Worm (Caenorhabditis elegans) whole organism, L1 larva: Measurements from ENCODE around the gene Y73B6BL.29.

Experiments
- C04F5.9 ChIP-seq: sonication (generic microtip); optimal IDR thresholded peaks from 2 replicates; lab custom pipeline; 2016; ENCODE audit warnings: missing genetic modification characterization, missing compliant biosample characterization
- C34B4.2 ChIP-seq: sonication (generic microtip); optimal IDR thresholded peaks from 2 replicates; lab custom pipeline; 2017; ENCODE audit warnings: mild to moderate bottlenecking, missing genetic modification characterization, missing compliant biosample characterization
- blmp-1 ChIP-seq: fragments of 150-350 bp; optimal IDR thresholded peaks from 2 replicates; lab custom pipeline; 2014; ENCODE audit warnings: missing biosample characterization, missing genetic modification characterization
- ceh-8 ChIP-seq: fragments of 200-800 bp; sonication (Bioruptor generic); optimal IDR thresholded peaks from 2 replicates; lab custom pipeline; 2018; ENCODE audit warnings: mild to moderate bottlenecking, missing genetic modification characterization, moderate library complexity, missing compliant biosample characterization
- ceh-88 ChIP-seq: fragments of 200-800 bp; sonication (Bioruptor generic); IDR thresholded peaks from 2 replicates; pipeline ENCODE4 v1.3.6; 2022; ENCODE audit warnings: missing genetic modification characterization, missing compliant biosample characterization
- dpl-1 ChIP-seq, 3 experiments: fragments of 150-350 bp in 2 of 3; sonication (generic microtip) in 1 of 3; optimal IDR thresholded peaks; 2 replicates each; lab custom pipeline; 2014 to 2017; ENCODE audit warnings: missing biosample characterization in 3 of 3, missing genetic modification characterization in 3 of 3, missing genetic modification reagents in 3 of 3
- dsc-1 ChIP-seq: sonication (generic microtip); optimal IDR thresholded peaks from 2 replicates; lab custom pipeline; 2016; ENCODE audit warnings: mild to moderate bottlenecking, missing genetic modification characterization, missing compliant biosample characterization
- efl-1 ChIP-seq, 4 experiments: fragments of 150-350 bp; optimal IDR thresholded peaks in 3 of 4; peaks in 1 of 4; 1 replicate in 1 of 4; 2 replicates in 3 of 4; lab custom pipeline; 2014; ENCODE audit warnings: missing biosample characterization in 2 of 4, missing genetic modification characterization in 2 of 4, missing genetic modification reagents in 2 of 4
- egl-13 ChIP-seq: sonication (generic microtip); optimal IDR thresholded peaks from 2 replicates; lab custom pipeline; 2016; ENCODE audit warnings: missing genotype, missing genetic modification reagents, missing genetic modification characterization, missing compliant biosample characterization
- elt-2 ChIP-seq: sonication (generic microtip); optimal IDR thresholded peaks from 2 replicates; lab custom pipeline; 2016; ENCODE audit warnings: missing genetic modification characterization, mild to moderate bottlenecking, inconsistent platforms, missing compliant biosample characterization, missing genetic modification reagents
- fkh-10 ChIP-seq: sonication (generic microtip); optimal IDR thresholded peaks from 2 replicates; lab custom pipeline; 2017; ENCODE audit warnings: missing biosample characterization, missing genetic modification reagents, missing genetic modification characterization
- fkh-4 ChIP-seq: sonication (generic microtip); optimal IDR thresholded peaks from 2 replicates; lab custom pipeline; 2016; ENCODE audit warnings: missing compliant biosample characterization, missing genetic modification characterization, borderline replicate concordance
- fkh-8 ChIP-seq: sonication (generic microtip); optimal IDR thresholded peaks from 2 replicates; lab custom pipeline; 2016; ENCODE audit warnings: mild to moderate bottlenecking, missing genetic modification characterization, missing compliant biosample characterization
- fos-1 ChIP-seq: fragments of 150-350 bp; optimal IDR thresholded peaks from 2 replicates; lab custom pipeline; 2014; ENCODE audit warnings: missing biosample characterization, missing genetic modification characterization
- hlh-4 ChIP-seq: sonication (generic microtip); optimal IDR thresholded peaks from 2 replicates; lab custom pipeline; 2016; ENCODE audit warnings: mild to moderate bottlenecking, missing genetic modification characterization, missing compliant biosample characterization
- irx-1 ChIP-seq: sonication (generic microtip); optimal IDR thresholded peaks from 2 replicates; lab custom pipeline; 2016; ENCODE audit warnings: missing genetic modification characterization, missing compliant biosample characterization
- lin-14 ChIP-seq: fragments of 200-800 bp; sonication (Bioruptor generic); optimal IDR thresholded peaks from 2 replicates; lab custom pipeline; 2018; ENCODE audit warnings: mild to moderate bottlenecking, missing genetic modification characterization, moderate library complexity, missing compliant biosample characterization
- lin-15B ChIP-seq: fragments of 150-350 bp; sonication (generic microtip); optimal IDR thresholded peaks from 3 replicates; lab custom pipeline; 2014; ENCODE audit warnings: missing biosample characterization, missing genetic modification characterization
- lin-35 ChIP-seq, 2 experiments: fragments of 150-350 bp; optimal IDR thresholded peaks; 2 replicates each; lab custom pipeline; 2014; ENCODE audit warnings: missing biosample characterization in 2 of 2, missing genetic modification characterization in 2 of 2, missing genetic modification reagents in 2 of 2
- lin-39 ChIP-seq: fragments of 150-350 bp; optimal IDR thresholded peaks from 2 replicates; lab custom pipeline; 2014; ENCODE audit warnings: missing biosample characterization, missing genetic modification reagents, missing genetic modification characterization
- lsy-2 ChIP-seq, 2 experiments: fragments of 150-350 bp; optimal IDR thresholded peaks; 2 replicates each; lab custom pipeline; 2014; ENCODE audit warnings: missing biosample characterization in 2 of 2, missing genetic modification characterization in 2 of 2
- mab-9 ChIP-seq: fragments of 200-800 bp; sonication (Bioruptor generic); IDR thresholded peaks from 2 replicates; pipeline ENCODE4 v1.3.6; 2022; ENCODE audit warnings: missing genetic modification reagents, missing genetic modification characterization, missing compliant biosample characterization
- mdl-1 ChIP-seq, 2 experiments: fragments of 150-350 bp; optimal IDR thresholded peaks; 2 replicates each; lab custom pipeline; 2014 to 2017; ENCODE audit warnings: missing biosample characterization in 2 of 2, missing genetic modification characterization in 2 of 2, inconsistent platforms in 1 of 2
- mef-2 ChIP-seq: fragments of 150-350 bp; optimal IDR thresholded peaks from 2 replicates; lab custom pipeline; 2014; ENCODE audit warnings: missing biosample characterization, missing genetic modification characterization
- nhr-19 ChIP-seq: fragments of 200-800 bp; sonication (Bioruptor generic); conservative IDR thresholded peaks from 2 replicates; pipeline ENCODE4 v1.3.6; 2022; ENCODE audit warnings: missing genetic modification characterization, missing compliant biosample characterization
- nhr-20 ChIP-seq: sonication (generic microtip); optimal IDR thresholded peaks from 2 replicates; lab custom pipeline; 2016; ENCODE audit warnings: mild to moderate bottlenecking, missing genetic modification characterization, missing compliant biosample characterization
- nhr-237 ChIP-seq: fragments of 150-350 bp; optimal IDR thresholded peaks from 2 replicates; lab custom pipeline; 2014; ENCODE audit warnings: missing biosample characterization, missing genetic modification characterization
- nhr-84 ChIP-seq: sonication (generic microtip); optimal IDR thresholded peaks from 2 replicates; lab custom pipeline; 2017; ENCODE audit warnings: missing biosample characterization, missing genetic modification characterization
- nhr-85 ChIP-seq: sonication (generic microtip); peaks from one replicate; lab custom pipeline; 2016; ENCODE audit warnings: missing genetic modification characterization, inconsistent platforms, missing compliant biosample characterization
- pag-3 ChIP-seq: sonication (generic microtip); optimal IDR thresholded peaks from 2 replicates; lab custom pipeline; 2017; ENCODE audit warnings: missing genetic modification characterization, mild to moderate bottlenecking, missing compliant biosample characterization, antibody characterized with exemption, borderline replicate concordance; ENCODE audit not compliant: insufficient read depth
- pax-3 ChIP-seq: fragments of 200-800 bp; sonication (Bioruptor generic); optimal IDR thresholded peaks from 2 replicates; lab custom pipeline; 2018; ENCODE audit warnings: mild to moderate bottlenecking, missing genetic modification characterization, moderate library complexity, missing compliant biosample characterization
- pqm-1 ChIP-seq: sonication (generic microtip); optimal IDR thresholded peaks from 3 replicates; lab custom pipeline; 2017; ENCODE audit warnings: missing biosample characterization, missing genetic modification characterization
- snpc-4 ChIP-seq: fragments of 150-350 bp; optimal IDR thresholded peaks from 2 replicates; lab custom pipeline; 2014; ENCODE audit warnings: missing biosample characterization, missing genetic modification characterization
- sox-4 ChIP-seq: sonication (generic microtip); optimal IDR thresholded peaks from 2 replicates; lab custom pipeline; 2016; ENCODE audit warnings: missing genetic modification characterization, missing compliant biosample characterization
- sup-37 ChIP-seq: fragments of 200-800 bp; sonication (Bioruptor generic); optimal IDR thresholded peaks from 2 replicates; lab custom pipeline; 2018; ENCODE audit warnings: mild to moderate bottlenecking, missing genetic modification characterization, missing compliant biosample characterization
- unc-130 ChIP-seq: fragments of 150-350 bp; optimal IDR thresholded peaks from 2 replicates; lab custom pipeline; 2017; ENCODE audit warnings: missing biosample characterization, missing genetic modification characterization, inconsistent platforms
- unc-62 ChIP-seq: fragments of 150-350 bp; optimal IDR thresholded peaks from 2 replicates; lab custom pipeline; 2014; ENCODE audit warnings: missing biosample characterization, missing genetic modification reagents, missing genetic modification characterization
- unc-86 ChIP-seq: sonication (generic microtip); optimal IDR thresholded peaks from 2 replicates; lab custom pipeline; 2016; ENCODE audit warnings: missing genetic modification characterization, missing compliant biosample characterization
- unc-98 ChIP-seq: fragments of 200-800 bp; sonication (Bioruptor generic); IDR thresholded peaks from 2 replicates; pipeline ENCODE4 v1.3.6; 2022; ENCODE audit warnings: missing genetic modification characterization, missing compliant biosample characterization
- xbp-1 ChIP-seq: sonication (generic microtip); optimal IDR thresholded peaks from 2 replicates; lab custom pipeline; 2016; ENCODE audit warnings: missing genetic modification characterization, missing compliant biosample characterization
- zag-1 ChIP-seq: fragments of 150-350 bp; optimal IDR thresholded peaks from 2 replicates; lab custom pipeline; 2014; ENCODE audit warnings: missing biosample characterization, missing genetic modification characterization
- ztf-4 ChIP-seq: fragments of 150-350 bp; optimal IDR thresholded peaks from 2 replicates; lab custom pipeline; 2014; ENCODE audit warnings: missing biosample characterization, missing genetic modification characterization

Y73B6BL.29 gene

ce11 chrIV:6326448-6326847, 4.7 kb downstream of the Y73B6BL.29 start, which contains the start of gene lsm-8:
Gene lsm-8 (plus strand): TSS chrIV:6326526.
- TF ChIP-seq fos-1 (tag; lab: Kevin White, UChicago): no peak
- no peak for TF ChIP-seq mdl-1 (tag; optimal IDR thresholded peaks at IDR 0.05; lab: Kevin White, UChicago)
- no peak for TF ChIP-seq dsc-1 (tag; lab: Kevin White, UChicago)
- no peak for TF ChIP-seq lin-39 (tag; lab: Kevin White, UChicago)
- no peak for TF ChIP-seq ceh-8 (GFP tag; lab: Kevin White, UChicago)
- no peak for TF ChIP-seq efl-1 (optimal IDR thresholded peaks at IDR 0.05; lab: Kevin White, UChicago)
- peak in 1 of 2 experiments; percentile 54 for TF ChIP-seq efl-1 (GFP tag; optimal IDR thresholded peaks at IDR 0.05 in 1 of 2; lab: Kevin White, UChicago)
- peak; percentile 51 for TF ChIP-seq nhr-85 (tag; lab: Kevin White, UChicago)
- no peak for TF ChIP-seq zag-1
- no peak for TF ChIP-seq unc-98
- no peak for TF ChIP-seq snpc-4 (tag; lab: Kevin White, UChicago)

ce11 chrIV:6327363-6328015, 5.8 kb downstream of the Y73B6BL.29 start:
- TF ChIP-seq elt-2 (tag; lab: Kevin White, UChicago) (peak; percentile 5), pax-3 (tag; lab: Kevin White, UChicago) (no peak), lin-14 (GFP tag; lab: Kevin White, UChicago) (peak; percentile 44), fos-1 (tag; lab: Kevin White, UChicago) (no peak), lin-35 (GFP tag; optimal IDR thresholded peaks at IDR 0.05; lab: Kevin White, UChicago) (peak; percentile 12 to 32), efl-1 (optimal IDR thresholded peaks at IDR 0.05; lab: Kevin White, UChicago) (peak; percentile 9 to 26), efl-1 (GFP tag; optimal IDR thresholded peaks at IDR 0.05 in 1 of 2; lab: Kevin White, UChicago) (peak; percentile 29 to 92), pqm-1 (tag; lab: Kevin White, UChicago) (no peak), xbp-1 (tag; lab: Kevin White, UChicago) (no peak), lsy-2 (tag; optimal IDR thresholded peaks at IDR 0.05; lab: Kevin White, UChicago) (peak in 1 of 2 experiments; percentile 65), dpl-1 (GFP tag; optimal IDR thresholded peaks at IDR 0.05; lab: Kevin White, UChicago) (peak in 1 of 3 experiments; percentile 43), C04F5.9 (tag; lab: Kevin White, UChicago) (no peak), ceh-8 (GFP tag; lab: Kevin White, UChicago) (no peak), mef-2 (tag; lab: Kevin White, UChicago) (no peak), pag-3 (no peak), hlh-4 (tag; lab: Kevin White, UChicago) (no peak), unc-62 (GFP tag; lab: Kevin White, UChicago) (no peak), ztf-4 (tag; lab: Kevin White, UChicago) (no peak), nhr-19 (GFP tag; lab: Robert Waterston, UW) (no peak), sup-37 (GFP tag; lab: Kevin White, UChicago) (no peak), blmp-1 (peak; percentile 21), nhr-20 (no peak), lin-15B (tag; lab: Kevin White, UChicago) (no peak), ceh-88 (no peak), C34B4.2 (tag; lab: Kevin White, UChicago) (no peak), nhr-84 (no peak), fkh-4 (tag; lab: Kevin White, UChicago) (no peak), fkh-8 (tag; lab: Kevin White, UChicago) (no peak)

ce11 chrIV:6328198-6328597, 6.5 kb downstream of the Y73B6BL.29 start:
- no peak for TF ChIP-seq nhr-19 (GFP tag; lab: Robert Waterston, UW)
- no peak for TF ChIP-seq nhr-237 (tag; lab: Kevin White, UChicago)
- TF ChIP-seq fkh-10 (GFP tag; lab: Kevin White, UChicago): no peak
- TF ChIP-seq sox-4 (tag; lab: Kevin White, UChicago): no peak
- no peak for TF ChIP-seq egl-13 (tag; lab: Kevin White, UChicago)
- no peak for TF ChIP-seq mab-9 (GFP tag; lab: Robert Waterston, UW)
- no peak for TF ChIP-seq unc-130
- TF ChIP-seq irx-1 (tag; lab: Kevin White, UChicago): no peak
- TF ChIP-seq unc-86 (tag; lab: Kevin White, UChicago): no peak
- no peak for TF ChIP-seq pax-3 (tag; lab: Kevin White, UChicago)
